Worm (Caenorhabditis elegans) whole organism, L3 larva: ENCODE measurements around the gene ace-3.

Experiments
- daf-12 ChIP-seq: fragments of 150-350 bp; optimal IDR thresholded peaks from 2 replicates; lab custom pipeline; 2014; ENCODE audit warnings: missing biosample characterization, missing genetic modification reagents, missing genetic modification characterization
- hmg-11 ChIP-seq: sonication (generic microtip); optimal IDR thresholded peaks from 2 replicates; lab custom pipeline; 2016; ENCODE audit warnings: missing genetic modification characterization, missing compliant biosample characterization
- lin-15B ChIP-seq: fragments of 150-350 bp; optimal IDR thresholded peaks from 2 replicates; lab custom pipeline; 2014; ENCODE audit warnings: missing biosample characterization, missing genetic modification characterization
- mdl-1 ChIP-seq: fragments of 150-350 bp; optimal IDR thresholded peaks from 2 replicates; lab custom pipeline; 2014; ENCODE audit warnings: missing biosample characterization, missing genetic modification characterization
- nhr-12 ChIP-seq: fragments of 150-350 bp; optimal IDR thresholded peaks from 2 replicates; lab custom pipeline; 2014; ENCODE audit warnings: missing biosample characterization, missing genetic modification characterization
- nhr-77 ChIP-seq: fragments of 150-350 bp; optimal IDR thresholded peaks from 2 replicates; lab custom pipeline; 2014; ENCODE audit warnings: missing biosample characterization, missing genetic modification characterization
- pha-4 ChIP-seq: fragments of 150-350 bp; optimal IDR thresholded peaks from 2 replicates; lab custom pipeline; 2014; ENCODE audit warnings: missing biosample characterization, missing genetic modification reagents, missing genetic modification characterization
- skn-1 ChIP-seq: fragments of 150-350 bp; optimal IDR thresholded peaks from 2 replicates; lab custom pipeline; 2014; ENCODE audit warnings: missing biosample characterization, missing genetic modification characterization
- tbx-2 ChIP-seq: sonication (generic microtip); optimal IDR thresholded peaks from 2 replicates; lab custom pipeline; 2016; ENCODE audit warnings: mild to moderate bottlenecking, missing genetic modification characterization, missing compliant biosample characterization
- unc-62 ChIP-seq: fragments of 150-350 bp; sonication (generic microtip); optimal IDR thresholded peaks from 4 replicates; lab custom pipeline; 2014; ENCODE audit warnings: missing biosample characterization, missing genetic modification reagents, missing genetic modification characterization
- zag-1 ChIP-seq: fragments of 150-350 bp; optimal IDR thresholded peaks from 2 replicates; lab custom pipeline; 2014; ENCODE audit warnings: missing biosample characterization, missing genetic modification characterization
- ztf-11 ChIP-seq: fragments of 150-350 bp; optimal IDR thresholded peaks from 2 replicates; lab custom pipeline; 2014; ENCODE audit warnings: missing biosample characterization, missing genetic modification characterization
- ztf-4 ChIP-seq: fragments of 150-350 bp; optimal IDR thresholded peaks from 2 replicates; lab custom pipeline; 2014; ENCODE audit warnings: missing biosample characterization, missing genetic modification characterization

DNA sequence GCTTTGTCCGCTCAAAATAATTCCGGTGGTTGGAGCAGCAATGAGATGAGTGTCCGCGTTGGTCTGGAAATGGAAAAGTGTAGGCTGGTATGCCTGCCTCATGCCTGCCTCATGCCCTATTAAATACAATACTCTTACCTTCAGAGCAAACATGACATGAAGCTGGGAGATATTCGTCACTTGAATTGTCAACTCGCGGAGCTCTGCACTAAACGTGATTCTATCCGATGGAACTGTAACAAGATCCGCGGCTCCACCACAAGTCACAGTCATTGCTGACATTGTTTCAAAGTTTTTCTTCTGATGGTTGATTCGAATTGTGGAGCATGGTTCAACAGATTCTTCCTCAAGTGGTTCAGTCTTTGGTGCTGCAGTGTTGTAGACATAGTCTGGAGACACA, 32.3 kb upstream of the ace-3 start:
- TF ChIP-seq mdl-1 (tag; lab: Kevin White, UChicago) (no peak), skn-1 (no peak), nhr-12 (tag; lab: Kevin White, UChicago) (no peak), tbx-2 (tag; lab: Kevin White, UChicago) (no peak), ztf-4 (tag; lab: Kevin White, UChicago) (no peak), nhr-77 (tag; lab: Kevin White, UChicago) (no peak), unc-62 (GFP tag; lab: Kevin White, UChicago) (no peak), ztf-11 (tag; lab: Kevin White, UChicago) (no peak), pha-4 (tag; lab: Kevin White, UChicago) (no peak), daf-12 (tag; lab: Kevin White, UChicago) (no peak), zag-1 (tag; lab: Kevin White, UChicago) (no peak), lin-15B (no peak), hmg-11 (tag; lab: Kevin White, UChicago) (no peak)
